Fruit fly (Drosophila melanogaster) whole organism, embryonic: ENCODE results near the gene CG32055.

Experiments
- ATbp ChIP-seq: fragments of 200-800 bp; sonication (Bioruptor generic); optimal IDR thresholded peaks from 2 replicates; lab custom pipeline; 2017; ENCODE audit warnings: missing biosample characterization, mild to moderate bottlenecking, missing genetic modification characterization, missing genetic modification reagents
- Ada2b ChIP-seq: fragments of 200-800 bp; sonication (Bioruptor generic); IDR thresholded peaks from 2 replicates; pipeline ENCODE4 v1.3.6; 2022; ENCODE audit warnings: missing biosample characterization, missing genetic modification characterization
- Antp ChIP-seq: fragments of 200-800 bp; sonication (Bioruptor generic); optimal IDR thresholded peaks from 3 replicates; lab custom pipeline; 2016; ENCODE audit warnings: missing biosample characterization, missing genetic modification characterization
- Asciz ChIP-seq: fragments of 200-800 bp; sonication (Bioruptor generic); optimal IDR thresholded peaks from 2 replicates; lab custom pipeline; 2017; ENCODE audit warnings: missing biosample characterization, mild to moderate bottlenecking, missing genetic modification characterization, missing genetic modification reagents
- CG11504 ChIP-seq: fragments of 200-800 bp; sonication (Bioruptor generic); optimal IDR thresholded peaks from 3 replicates; lab custom pipeline; 2019; ENCODE audit warnings: missing biosample characterization, mild to moderate bottlenecking, missing genetic modification characterization, moderate library complexity
- CG1529 ChIP-seq: fragments of 200-800 bp; sonication (Bioruptor generic); optimal IDR thresholded peaks from 3 replicates; lab custom pipeline; 2018; ENCODE audit warnings: missing biosample characterization, missing genetic modification characterization
- CG18764 ChIP-seq: fragments of 200-800 bp; sonication (Bioruptor generic); optimal IDR thresholded peaks from 3 replicates; lab custom pipeline; 2016; ENCODE audit warnings: missing biosample characterization, missing genetic modification characterization
- CG31388 ChIP-seq: fragments of 200-800 bp; sonication (Bioruptor generic); optimal IDR thresholded peaks from 2 replicates; lab custom pipeline; 2016; ENCODE audit warnings: missing biosample characterization, missing genetic modification characterization
- CG32532 ChIP-seq: fragments of 200-800 bp; sonication (Bioruptor generic); IDR thresholded peaks from 2 replicates; pipeline ENCODE4 v1.3.6; 2022; ENCODE audit warnings: missing biosample characterization, missing genetic modification characterization
- CG3281 ChIP-seq: fragments of 200-800 bp; sonication (Bioruptor generic); optimal IDR thresholded peaks from 3 replicates; lab custom pipeline; 2017; ENCODE audit warnings: missing biosample characterization, mild to moderate bottlenecking, missing genetic modification characterization
- CG3407 ChIP-seq: fragments of 200-800 bp; sonication (Bioruptor generic); optimal IDR thresholded peaks from 2 replicates; lab custom pipeline; 2018; ENCODE audit warnings: missing biosample characterization, mild to moderate bottlenecking, missing genetic modification characterization
- CG43689 ChIP-seq: fragments of 200-800 bp; sonication (Bioruptor generic); IDR thresholded peaks from 2 replicates; pipeline ENCODE4 v1.3.6; 2022; ENCODE audit warnings: missing biosample characterization, missing genetic modification characterization
- CG6254 ChIP-seq: fragments of 200-800 bp; sonication (Bioruptor generic); optimal IDR thresholded peaks from 3 replicates; lab custom pipeline; 2017; ENCODE audit warnings: mild to moderate bottlenecking, missing biosample characterization, missing genetic modification reagents, missing genetic modification characterization
- CG6654 ChIP-seq: fragments of 200-800 bp; sonication (Bioruptor generic); optimal IDR thresholded peaks from 2 replicates; lab custom pipeline; 2017; ENCODE audit warnings: missing biosample characterization, mild to moderate bottlenecking, missing genetic modification characterization
- CG7963 ChIP-seq: fragments of 200-800 bp; sonication (Bioruptor generic); IDR thresholded peaks from 3 replicates; pipeline ENCODE4 v1.3.6; 2022; ENCODE audit warnings: missing biosample characterization, missing genetic modification characterization; ENCODE audit not compliant: partially characterized antibody
- CG8924 ChIP-seq: fragments of 200-800 bp; optimal IDR thresholded peaks from 3 replicates; lab custom pipeline; 2019; ENCODE audit warnings: missing biosample characterization, mild to moderate bottlenecking, missing genetic modification characterization, moderate library complexity
- D ChIP-seq, 2 experiments: fragments of 200-800 bp in 1 of 2; fragments of >200 bp in 1 of 2; sonication (Bioruptor generic) in 1 of 2; optimal IDR thresholded peaks; 2 replicates in 1 of 2; 3 replicates in 1 of 2; lab custom pipeline; 2017; ENCODE audit warnings: mild to moderate bottlenecking in 1 of 2, missing biosample characterization in 1 of 2, missing genetic modification characterization in 1 of 2, missing genetic modification reagents in 1 of 2
- E2f1 ChIP-seq: fragments of 200-800 bp; sonication (Bioruptor generic); IDR thresholded peaks from 2 replicates; pipeline ENCODE4 v1.3.6; 2022; ENCODE audit warnings: missing biosample characterization, missing genetic modification characterization
- Ets97D ChIP-seq: fragments of 200-800 bp; sonication (Bioruptor generic); optimal IDR thresholded peaks from 3 replicates; lab custom pipeline; 2016; ENCODE audit warnings: missing biosample characterization, missing genetic modification characterization
- Hmr ChIP-seq: fragments of 200-800 bp; sonication (Bioruptor generic); optimal IDR thresholded peaks from 3 replicates; lab custom pipeline; 2017; ENCODE audit warnings: mild to moderate bottlenecking, missing biosample characterization, missing genetic modification reagents, missing genetic modification characterization
- Hmx ChIP-seq: fragments of 200-800 bp; sonication (Bioruptor generic); optimal IDR thresholded peaks from 2 replicates; lab custom pipeline; 2016; ENCODE audit warnings: missing biosample characterization, missing genetic modification characterization
- Hsf ChIP-seq: fragments of 200-800 bp; sonication (Bioruptor generic); optimal IDR thresholded peaks from 3 replicates; lab custom pipeline; 2016; ENCODE audit warnings: missing biosample characterization, missing genetic modification characterization
- Kr ChIP-seq: fragments of 200-800 bp; sonication (Bioruptor generic); optimal IDR thresholded peaks from 2 replicates; lab custom pipeline; 2017; ENCODE audit warnings: missing biosample characterization, mild to moderate bottlenecking, missing genetic modification characterization
- Lhr ChIP-seq: fragments of 200-800 bp; sonication (Bioruptor generic); optimal IDR thresholded peaks from 3 replicates; lab custom pipeline; 2017; ENCODE audit warnings: mild to moderate bottlenecking, missing biosample characterization, missing genetic modification reagents, missing genetic modification characterization
- Oaz ChIP-seq: fragments of 200-800 bp; sonication (Bioruptor generic); IDR thresholded peaks from 2 replicates; pipeline ENCODE4 v1.3.6; 2022; ENCODE audit warnings: missing biosample characterization, missing genetic modification characterization
- Ptx1 ChIP-seq: fragments of 200-800 bp; sonication (Bioruptor generic); IDR thresholded peaks from 2 replicates; pipeline ENCODE4 v1.3.6; 2022; ENCODE audit warnings: missing biosample characterization, missing genetic modification characterization
- Sin3A ChIP-seq: fragments of >200 bp; optimal IDR thresholded peaks from 2 replicates; lab custom pipeline; 2018
- Ssrp ChIP-seq: fragments of 200-800 bp; sonication (Bioruptor generic); optimal IDR thresholded peaks from 2 replicates; lab custom pipeline; 2018; ENCODE audit warnings: missing biosample characterization, mild to moderate bottlenecking, missing genetic modification characterization, moderate library complexity
- Taf1 ChIP-seq: fragments of 200-800 bp; sonication (Bioruptor generic); IDR thresholded peaks from 2 replicates; pipeline ENCODE4 v1.3.6; 2022; ENCODE audit warnings: missing biosample characterization, missing genetic modification characterization
- amos ChIP-seq: fragments of 200-800 bp; sonication (Bioruptor generic); IDR thresholded peaks from 2 replicates; pipeline ENCODE4 v1.3.6; 2022; ENCODE audit warnings: missing biosample characterization, missing genetic modification characterization; ENCODE audit not compliant: partially characterized antibody
- ato ChIP-seq: fragments of 200-800 bp; sonication (Bioruptor generic); IDR thresholded peaks from 2 replicates; pipeline ENCODE4 v1.3.6; 2022; ENCODE audit warnings: missing biosample characterization, missing genetic modification characterization; ENCODE audit not compliant: partially characterized antibody
- bbx ChIP-seq: fragments of 200-800 bp; sonication (Bioruptor generic); IDR thresholded peaks from 2 replicates; pipeline ENCODE4 v1.3.6; 2022; ENCODE audit warnings: missing biosample characterization, missing genetic modification characterization; ENCODE audit not compliant: partially characterized antibody
- caup ChIP-seq: fragments of 200-800 bp; sonication (Bioruptor generic); optimal IDR thresholded peaks from 3 replicates; lab custom pipeline; 2017; ENCODE audit warnings: missing biosample characterization, mild to moderate bottlenecking, missing genetic modification characterization, moderate library complexity; ENCODE audit not compliant: severe bottlenecking
- ci ChIP-seq: fragments of 200-800 bp; sonication (Bioruptor generic); IDR thresholded peaks from 3 replicates; pipeline ENCODE4 v1.3.6; 2022; ENCODE audit warnings: missing biosample characterization, missing genetic modification characterization
- crc ChIP-seq: fragments of 200-800 bp; sonication (Bioruptor generic); optimal IDR thresholded peaks from 2 replicates; lab custom pipeline; 2016; ENCODE audit warnings: missing biosample characterization, missing genetic modification characterization
- croc ChIP-seq: fragments of 200-800 bp; sonication (Bioruptor generic); conservative IDR thresholded peaks from 3 replicates; pipeline ENCODE4 v1.3.6; 2022; ENCODE audit warnings: missing biosample characterization, missing genetic modification characterization
- dysf ChIP-seq: fragments of 200-800 bp; sonication (Bioruptor generic); IDR thresholded peaks from 3 replicates; pipeline ENCODE4 v1.3.6; 2022; ENCODE audit warnings: missing biosample characterization, missing genetic modification characterization
- grn ChIP-seq: fragments of 200-800 bp; sonication (Bioruptor generic); optimal IDR thresholded peaks from 3 replicates; lab custom pipeline; 2017; ENCODE audit warnings: missing biosample characterization, missing genetic modification characterization
- kay ChIP-seq: fragments of 200-800 bp; sonication (Bioruptor generic); optimal IDR thresholded peaks from 2 replicates; lab custom pipeline; 2016; ENCODE audit warnings: missing biosample characterization, missing genetic modification characterization
- pan ChIP-seq, 4 experiments: fragments of >200 bp in 3 of 4; fragments of 200-800 bp in 1 of 4; sonication (Bioruptor generic) in 1 of 4; optimal IDR thresholded peaks in 3 of 4; IDR thresholded peaks in 1 of 4; 2 replicates each; pipeline versions ENCODE4 v1.3.6 to Lab custom; 2017 to 2022; ENCODE audit warnings: missing biosample characterization in 2 of 4, missing genetic modification characterization in 2 of 4, mixed read lengths in 1 of 4
- phol ChIP-seq: fragments of 200-800 bp; sonication (Bioruptor generic); optimal IDR thresholded peaks from 3 replicates; lab custom pipeline; 2018; ENCODE audit warnings: missing biosample characterization, mild to moderate bottlenecking, missing genetic modification characterization, moderate library complexity
- pzg ChIP-seq: fragments of 200-800 bp; sonication (Bioruptor generic); optimal IDR thresholded peaks from 3 replicates; lab custom pipeline; 2018; ENCODE audit warnings: missing biosample characterization, mild to moderate bottlenecking, missing genetic modification characterization, moderate library complexity
- schlank ChIP-seq: fragments of 200-800 bp; sonication (Bioruptor generic); optimal IDR thresholded peaks from 2 replicates; lab custom pipeline; 2018; ENCODE audit warnings: missing biosample characterization, mild to moderate bottlenecking, missing genetic modification characterization
- vvl ChIP-seq: fragments of 200-800 bp; sonication (Bioruptor generic); IDR thresholded peaks from 2 replicates; pipeline ENCODE4 v1.3.6; 2022; ENCODE audit warnings: missing biosample characterization, missing genetic modification characterization
- wor ChIP-seq: fragments of 200-800 bp; sonication (Bioruptor generic); IDR thresholded peaks from 2 replicates; pipeline ENCODE4 v1.3.6; 2022; ENCODE audit warnings: missing biosample characterization, missing genetic modification characterization

The CG32055 gene

DNA sequence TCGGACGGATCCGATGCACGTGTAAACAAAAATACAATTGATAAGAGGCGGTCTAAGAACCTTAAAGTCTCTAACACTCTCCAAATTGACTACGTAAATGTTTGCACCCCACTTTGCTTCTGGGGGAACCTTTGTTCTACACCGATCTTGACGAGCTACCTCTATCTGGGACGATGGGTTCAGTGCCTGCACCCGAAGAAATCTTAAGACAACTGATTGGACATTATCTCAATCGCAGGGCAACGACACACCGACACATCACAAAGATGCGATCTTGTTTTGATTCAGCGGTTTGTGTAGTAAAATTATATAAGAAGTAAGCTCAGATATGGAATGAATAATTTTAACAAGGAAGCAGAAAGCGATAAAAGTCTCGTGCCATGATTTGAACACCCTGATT lies 3.4 kb upstream of the CG32055 start:
- TF ChIP-seq grn, result peak; percentile 17
- peak; percentile 6 for TF ChIP-seq ATbp (GFP tag; lab: Kevin White, UChicago)
- TF ChIP-seq Asciz (GFP tag; lab: Kevin White, UChicago), result peak; percentile 8
- no peak for TF ChIP-seq Ada2b (GFP tag; lab: Robert Waterston, UW)
- TF ChIP-seq crc, result no peak

DNA sequence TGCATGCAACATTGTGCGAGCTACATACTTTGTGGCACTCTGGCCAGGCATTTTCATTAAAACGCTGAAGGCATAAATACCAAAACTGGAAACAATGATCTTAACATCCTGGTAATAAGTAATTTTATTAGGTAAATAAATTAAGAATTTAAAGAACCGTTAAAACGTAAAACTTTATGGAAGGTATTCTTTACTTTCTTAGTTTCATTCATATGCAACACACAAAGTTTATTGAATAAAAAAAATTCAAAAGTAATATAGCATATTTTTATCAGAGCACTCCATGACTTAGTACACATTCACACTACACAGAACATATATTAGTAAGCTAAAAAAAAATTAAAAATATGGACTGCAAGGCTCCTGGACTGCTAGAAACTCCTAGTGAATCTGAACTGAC lies 4.6 kb downstream of the CG32055 start, which contains the start of gene CG8065:
CG8065 (plus strand) TSS at position 301 of the 400 bp plus-strand sequence.
- TF ChIP-seq phol (tag; lab: Kevin White, UChicago) (no peak), Antp (GFP tag; lab: Kevin White, UChicago) (no peak), amos (GFP tag; lab: Robert Waterston, UW) (no peak), kay (GFP tag; lab: Kevin White, UChicago) (no peak), E2f1 (GFP tag; lab: Robert Waterston, UW) (no peak), vvl (GFP tag; lab: Robert Waterston, UW) (no peak), Kr (GFP tag; lab: Kevin White, UChicago) (no peak), Hsf (GFP tag; lab: Kevin White, UChicago) (no peak), Lhr (GFP tag; lab: Kevin White, UChicago) (no peak)
- TF ChIP-seq, all 482 proteins: peak for 0

DNA sequence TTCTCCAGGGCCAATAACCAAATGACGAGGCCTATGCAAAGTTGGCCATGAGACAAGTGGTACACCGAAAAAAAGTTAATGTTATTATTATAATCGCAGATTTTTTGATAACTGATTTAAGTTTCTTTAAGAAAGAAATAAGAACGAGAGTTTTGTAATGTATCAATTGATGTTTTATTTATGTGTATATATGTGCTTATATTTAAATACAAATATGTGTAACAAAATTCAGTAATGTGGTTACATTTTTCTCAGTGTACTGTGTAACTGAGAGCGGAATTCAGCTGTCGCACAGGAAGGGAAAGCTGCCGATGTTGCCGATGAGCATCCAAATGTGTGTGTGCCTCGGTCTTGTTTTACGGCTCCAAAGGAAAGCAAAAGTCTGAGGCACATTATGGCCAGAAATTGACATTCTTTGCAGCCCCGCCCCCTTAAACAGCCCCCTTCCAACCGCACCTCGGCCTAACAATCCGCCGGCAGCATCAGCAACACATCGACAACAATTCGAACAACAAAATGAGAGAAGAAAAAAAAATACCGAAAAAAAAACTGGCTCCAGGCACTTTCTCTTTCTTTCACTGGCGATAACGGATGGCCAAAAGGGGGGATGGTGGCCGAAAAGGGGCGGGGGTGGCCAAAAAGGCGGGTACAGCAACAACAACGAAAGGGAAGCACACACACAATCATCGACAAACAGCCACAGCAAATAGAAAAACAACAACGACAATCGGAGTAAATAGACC lies 13.6 kb downstream of the CG32055 start:
- TF ChIP-seq wor (GFP tag; lab: Robert Waterston, UW) (peak; percentile 41; the same call in 1 of the 2 replicates), schlank (tag; lab: Kevin White, UChicago) (no peak), pzg (GFP tag; lab: Kevin White, UChicago) (no peak), CG31388 (no peak), Oaz (GFP tag; lab: Robert Waterston, UW) (no peak), Ptx1 (GFP tag; lab: Robert Waterston, UW) (peak; percentile 64), Ets97D (no peak), Sin3A (lab: Kevin White, UChicago) (no peak), Ssrp (tag; lab: Kevin White, UChicago) (peak; percentile 59), CG18764 (GFP tag; lab: Kevin White, UChicago) (peak; percentile 13), CG8924 (peak; percentile 69), CG6654 (peak; percentile 26), CG32532 (no peak), ci (GFP tag; lab: Robert Waterston, UW) (peak; percentile 74), CG43689 (no peak), CG7963 (GFP tag; lab: Robert Waterston, UW) (no peak), bbx (GFP tag; lab: Robert Waterston, UW) (no peak), pan (optimal IDR thresholded peaks at IDR 0.05; lab: Kevin White, UChicago) (no peak), pan (GFP tag; optimal IDR thresholded peaks at IDR 0.05 in 1 of 2, IDR thresholded peaks at IDR 0.05 in 1 of 2) (peak in 1 of 2 experiments; percentile 44), CG11504 (tag; lab: Kevin White, UChicago) (peak; percentile 84), Taf1 (GFP tag; lab: Robert Waterston, UW) (no peak), D (optimal IDR thresholded peaks at IDR 0.05; lab: Kevin White, UChicago) (no peak), D (GFP tag; optimal IDR thresholded peaks at IDR 0.05; lab: Kevin White, UChicago) (peak; percentile 49), Lhr (GFP tag; lab: Kevin White, UChicago) (no peak), Hmr (GFP tag; lab: Kevin White, UChicago) (peak; percentile 1), CG3281 (GFP tag; lab: Kevin White, UChicago) (peak; percentile 42), Hmx (GFP tag; lab: Kevin White, UChicago) (peak; percentile 32), CG6254 (GFP tag; lab: Kevin White, UChicago) (peak; percentile 34), croc (GFP tag; lab: Robert Waterston, UW) (peak; percentile 37; the same call in 2 of the 3 replicates), caup (GFP tag; lab: Kevin White, UChicago) (no peak), CG3407 (GFP tag; lab: Kevin White, UChicago) (peak; percentile 39), ato (no peak), CG1529 (GFP tag; lab: Kevin White, UChicago) (peak; percentile 50), dysf (no peak; the same call in 2 of the 3 replicates)
